Fruit fly (Drosophila melanogaster) whole organism, embryonic: ENCODE data around the gene mof.

Experiments
- Adf1 ChIP-seq: fragments of 200-800 bp; sonication (Bioruptor generic); IDR thresholded peaks from 2 replicates; pipeline ENCODE4 v1.3.6; 2022; ENCODE audit warnings: missing biosample characterization, missing genetic modification characterization
- BEAF-32 ChIP-seq: fragments of 200-800 bp; sonication (Bioruptor generic); optimal IDR thresholded peaks from 3 replicates; lab custom pipeline; 2017; ENCODE audit warnings: missing biosample characterization, missing genetic modification characterization, mild to moderate bottlenecking, moderate library complexity, missing genetic modification reagents
- Blimp-1 ChIP-seq: fragments of 200-800 bp; sonication (Bioruptor generic); optimal IDR thresholded peaks from 3 replicates; lab custom pipeline; 2018; ENCODE audit warnings: missing biosample characterization, missing genetic modification characterization, mild to moderate bottlenecking, moderate library complexity, missing genetic modification reagents
- BtbVII ChIP-seq: fragments of 200-800 bp; sonication (Bioruptor generic); optimal IDR thresholded peaks from 3 replicates; lab custom pipeline; 2017; ENCODE audit warnings: missing biosample characterization, mild to moderate bottlenecking, missing genetic modification characterization
- C15 ChIP-seq: fragments of 200-800 bp; sonication (Bioruptor generic); IDR thresholded peaks from 3 replicates; pipeline ENCODE4 v1.3.6; 2022; ENCODE audit warnings: missing biosample characterization, missing genetic modification characterization
- CG10267 ChIP-seq: fragments of 200-800 bp; sonication (Bioruptor generic); optimal IDR thresholded peaks from 2 replicates; lab custom pipeline; 2018; ENCODE audit warnings: missing biosample characterization, mild to moderate bottlenecking, missing genetic modification characterization, moderate library complexity
- CG10543 ChIP-seq: fragments of 200-800 bp; sonication (Bioruptor generic); optimal IDR thresholded peaks from 3 replicates; lab custom pipeline; 2017; ENCODE audit warnings: missing biosample characterization, mild to moderate bottlenecking, missing genetic modification characterization, moderate library complexity
- CG11696 ChIP-seq: fragments of 200-800 bp; sonication (Bioruptor generic); IDR thresholded peaks from 2 replicates; pipeline ENCODE4 v1.3.6; 2022; ENCODE audit warnings: missing biosample characterization, missing genetic modification characterization
- CG12236 ChIP-seq: fragments of 200-800 bp; sonication (Bioruptor generic); optimal IDR thresholded peaks from 2 replicates; lab custom pipeline; 2016; ENCODE audit warnings: missing biosample characterization, missing genetic modification characterization
- CG13123 ChIP-seq: fragments of 200-800 bp; sonication (Bioruptor generic); optimal IDR thresholded peaks from 2 replicates; lab custom pipeline; 2016; ENCODE audit warnings: missing biosample characterization, missing genetic modification characterization
- CG15269 ChIP-seq: fragments of 200-800 bp; sonication (Bioruptor generic); optimal IDR thresholded peaks from 2 replicates; lab custom pipeline; 2018; ENCODE audit warnings: missing biosample characterization, mild to moderate bottlenecking, missing genetic modification characterization, moderate library complexity
- CG15479 ChIP-seq: fragments of 200-800 bp; sonication (Bioruptor generic); optimal IDR thresholded peaks from 3 replicates; lab custom pipeline; 2019; ENCODE audit warnings: missing biosample characterization, mild to moderate bottlenecking, missing genetic modification characterization, moderate library complexity
- CG15601 ChIP-seq: fragments of 200-800 bp; sonication (Bioruptor generic); optimal IDR thresholded peaks from 3 replicates; lab custom pipeline; 2019; ENCODE audit warnings: missing biosample characterization, mild to moderate bottlenecking, missing genetic modification characterization, moderate library complexity
- CG15696 ChIP-seq: fragments of 200-800 bp; sonication (Bioruptor generic); optimal IDR thresholded peaks from 2 replicates; lab custom pipeline; 2019; ENCODE audit warnings: missing biosample characterization, mild to moderate bottlenecking, missing genetic modification characterization, moderate library complexity
- CG17359 ChIP-seq: fragments of 200-800 bp; sonication (Bioruptor generic); optimal IDR thresholded peaks from 3 replicates; lab custom pipeline; 2018; ENCODE audit warnings: missing biosample characterization, mild to moderate bottlenecking, missing genetic modification characterization, moderate library complexity
- CG3065 ChIP-seq: fragments of 200-800 bp; sonication (Bioruptor generic); optimal IDR thresholded peaks from 2 replicates; lab custom pipeline; 2016; ENCODE audit warnings: missing biosample characterization, missing genetic modification characterization
- CG33213 ChIP-seq: fragments of 200-800 bp; sonication (Bioruptor generic); optimal IDR thresholded peaks from 3 replicates; lab custom pipeline; 2016; ENCODE audit warnings: missing biosample characterization, missing genetic modification characterization
- CG6175 ChIP-seq: fragments of 200-800 bp; sonication (Bioruptor generic); IDR thresholded peaks from 3 replicates; pipeline ENCODE4 v1.3.6; 2022; ENCODE audit warnings: missing biosample characterization, missing genetic modification characterization
- CG6254 ChIP-seq: fragments of 200-800 bp; sonication (Bioruptor generic); optimal IDR thresholded peaks from 3 replicates; lab custom pipeline; 2017; ENCODE audit warnings: mild to moderate bottlenecking, missing biosample characterization, missing genetic modification reagents, missing genetic modification characterization
- CG6791 ChIP-seq: fragments of 200-800 bp; sonication (Bioruptor generic); IDR thresholded peaks from 3 replicates; pipeline ENCODE4 v1.3.6; 2022; ENCODE audit warnings: missing biosample characterization, missing genetic modification characterization; ENCODE audit not compliant: partially characterized antibody
- Dref ChIP-seq: fragments of 200-800 bp; sonication (Bioruptor generic); IDR thresholded peaks from 2 replicates; pipeline ENCODE4 v1.3.6; 2022; ENCODE audit warnings: missing biosample characterization, missing genetic modification characterization
- E2f2 ChIP-seq: fragments of 200-800 bp; sonication (Bioruptor generic); IDR thresholded peaks from 2 replicates; pipeline ENCODE4 v1.3.6; 2022; ENCODE audit warnings: missing biosample characterization, missing genetic modification characterization
- Eip74EF ChIP-seq, 2 experiments: fragments of 200-800 bp in 1 of 2; fragments of >200 bp in 1 of 2; sonication (Bioruptor generic) in 1 of 2; optimal IDR thresholded peaks; 2 replicates each; lab custom pipeline; 2017 to 2019; ENCODE audit warnings: missing biosample characterization in 2 of 2, missing genetic modification characterization in 2 of 2, mild to moderate bottlenecking in 1 of 2, moderate library complexity in 1 of 2
- Ets65A ChIP-seq: fragments of 200-800 bp; sonication (Bioruptor generic); peaks from one replicate; lab custom pipeline; 2016; ENCODE audit warnings: missing biosample characterization, missing genetic modification characterization
- Hr3 ChIP-seq: fragments of 200-800 bp; sonication (Bioruptor generic); optimal IDR thresholded peaks from 3 replicates; lab custom pipeline; 2016; ENCODE audit warnings: missing biosample characterization, missing genetic modification characterization
- Kr ChIP-seq: fragments of 200-800 bp; sonication (Bioruptor generic); optimal IDR thresholded peaks from 2 replicates; lab custom pipeline; 2017; ENCODE audit warnings: missing biosample characterization, mild to moderate bottlenecking, missing genetic modification characterization
- Lhr ChIP-seq: fragments of 200-800 bp; sonication (Bioruptor generic); optimal IDR thresholded peaks from 3 replicates; lab custom pipeline; 2017; ENCODE audit warnings: mild to moderate bottlenecking, missing biosample characterization, missing genetic modification reagents, missing genetic modification characterization
- Nf-YB ChIP-seq: fragments of 200-800 bp; sonication (Bioruptor generic); optimal IDR thresholded peaks from 3 replicates; lab custom pipeline; 2019; ENCODE audit warnings: missing biosample characterization, mild to moderate bottlenecking, missing genetic modification characterization, moderate library complexity
- Oli ChIP-seq: fragments of 200-800 bp; sonication (Bioruptor generic); optimal IDR thresholded peaks from 2 replicates; lab custom pipeline; 2018; ENCODE audit warnings: missing biosample characterization, mild to moderate bottlenecking, missing genetic modification characterization, moderate library complexity
- ase ChIP-seq: fragments of 200-800 bp; sonication (Bioruptor generic); IDR thresholded peaks from 3 replicates; pipeline ENCODE4 v1.3.6; 2022; ENCODE audit warnings: missing biosample characterization, missing genetic modification characterization
- bigmax ChIP-seq: fragments of 200-800 bp; sonication (Bioruptor generic); optimal IDR thresholded peaks from 2 replicates; lab custom pipeline; 2018; ENCODE audit warnings: missing biosample characterization, mild to moderate bottlenecking, missing genetic modification characterization
- caup ChIP-seq: fragments of 200-800 bp; sonication (Bioruptor generic); optimal IDR thresholded peaks from 3 replicates; lab custom pipeline; 2017; ENCODE audit warnings: missing biosample characterization, mild to moderate bottlenecking, missing genetic modification characterization, moderate library complexity; ENCODE audit not compliant: severe bottlenecking
- chinmo ChIP-seq: fragments of 200-800 bp; sonication (Bioruptor generic); IDR thresholded peaks from 4 replicates; pipeline ENCODE4 v1.3.6; 2022; ENCODE audit warnings: missing biosample characterization, missing genetic modification characterization; ENCODE audit not compliant: partially characterized antibody
- fd102C ChIP-seq: fragments of 200-800 bp; sonication (Bioruptor generic); optimal IDR thresholded peaks from 2 replicates; lab custom pipeline; 2018; ENCODE audit warnings: missing biosample characterization, mild to moderate bottlenecking, missing genetic modification characterization, moderate library complexity
- gfzf ChIP-seq: fragments of 200-800 bp; sonication (Bioruptor generic); optimal IDR thresholded peaks from 2 replicates; lab custom pipeline; 2016; ENCODE audit warnings: missing biosample characterization, mild to moderate bottlenecking, missing genetic modification characterization, moderate library complexity
- gro ChIP-seq: fragments of 200-800 bp; sonication (Bioruptor generic); optimal IDR thresholded peaks from 2 replicates; lab custom pipeline; 2016; ENCODE audit warnings: missing biosample characterization, missing genetic modification characterization
- insv ChIP-seq, 2 experiments: fragments of 200-800 bp; sonication (Bioruptor generic); optimal IDR thresholded peaks; 3 replicates each; lab custom pipeline; 2016 to 2018; ENCODE audit warnings: missing biosample characterization in 2 of 2, missing genetic modification characterization in 2 of 2
- jigr1 ChIP-seq: fragments of 200-800 bp; sonication (Bioruptor generic); IDR thresholded peaks from 3 replicates; pipeline ENCODE4 v1.3.6; 2022; ENCODE audit warnings: missing biosample characterization, missing genetic modification characterization
- kah ChIP-seq: fragments of 200-800 bp; sonication (Bioruptor generic); optimal IDR thresholded peaks from 2 replicates; lab custom pipeline; 2018; ENCODE audit warnings: missing biosample characterization, mild to moderate bottlenecking, missing genetic modification characterization
- pzg ChIP-seq: fragments of 200-800 bp; sonication (Bioruptor generic); optimal IDR thresholded peaks from 3 replicates; lab custom pipeline; 2018; ENCODE audit warnings: missing biosample characterization, mild to moderate bottlenecking, missing genetic modification characterization, moderate library complexity
- row ChIP-seq: fragments of 200-800 bp; sonication (Bioruptor generic); IDR thresholded peaks from 3 replicates; pipeline ENCODE4 v1.3.6; 2022; ENCODE audit warnings: missing biosample characterization, missing genetic modification characterization
- seq ChIP-seq: fragments of 200-800 bp; sonication (Bioruptor generic); IDR thresholded peaks from 2 replicates; pipeline ENCODE4 v1.3.6; 2022; ENCODE audit warnings: missing biosample characterization, missing genetic modification characterization
- trem ChIP-seq: fragments of 200-800 bp; optimal IDR thresholded peaks from 3 replicates; lab custom pipeline; 2019; ENCODE audit warnings: missing biosample characterization, mild to moderate bottlenecking, missing genetic modification characterization, moderate library complexity
- trh ChIP-seq: fragments of 200-800 bp; sonication (Bioruptor generic); optimal IDR thresholded peaks from 2 replicates; lab custom pipeline; 2016; ENCODE audit warnings: missing biosample characterization, missing genetic modification characterization
- vnd ChIP-seq: fragments of 200-800 bp; sonication (Bioruptor generic); IDR thresholded peaks from 3 replicates; pipeline ENCODE4 v1.3.6; 2022; ENCODE audit warnings: missing biosample characterization, missing genetic modification characterization; ENCODE audit not compliant: partially characterized antibody
- wdn ChIP-seq: fragments of 200-800 bp; sonication (Bioruptor generic); IDR thresholded peaks from 2 replicates; pipeline ENCODE4 v1.3.6; 2022; ENCODE audit warnings: missing biosample characterization, missing genetic modification characterization
- zen2 ChIP-seq: fragments of 200-800 bp; sonication (Bioruptor generic); IDR thresholded peaks from 3 replicates; pipeline ENCODE4 v1.3.6; 2022; ENCODE audit warnings: missing biosample characterization, missing genetic modification characterization; ENCODE audit not compliant: partially characterized antibody

Gene mof

dm6 chrX:5899241-5900145 is 22.8 kb upstream of the mof start (continued):
- TF ChIP-seq E2f2 (GFP tag; lab: Robert Waterston, UW) (no peak), CG11696 (no peak), fd102C (GFP tag; lab: Kevin White, UChicago) (no peak), BtbVII (GFP tag; lab: Kevin White, UChicago) (peak; percentile 51), Blimp-1 (GFP tag; lab: Kevin White, UChicago) (peak; percentile 27), CG33213 (peak; percentile 15), Ets65A (GFP tag; lab: Kevin White, UChicago) (no peak), Eip74EF (GFP tag; optimal IDR thresholded peaks at IDR 0.05; lab: Kevin White, UChicago) (no peak), gfzf (GFP tag; lab: Kevin White, UChicago) (no peak), C15 (GFP tag; lab: Robert Waterston, UW) (no peak), CG3065 (GFP tag; lab: Kevin White, UChicago) (no peak), Oli (tag; lab: Kevin White, UChicago) (no peak), CG12236 (no peak), zen2 (GFP tag; lab: Robert Waterston, UW) (no peak), BEAF-32 (GFP tag; lab: Kevin White, UChicago) (no peak), chinmo (GFP tag; lab: Robert Waterston, UW) (peak; percentile 80; the same call in 3 of the 4 replicates), CG13123 (GFP tag; lab: Kevin White, UChicago) (no peak), caup (GFP tag; lab: Kevin White, UChicago) (peak; percentile 14), CG10543 (peak; percentile 77), ase (no peak), CG6175 (GFP tag; lab: Robert Waterston, UW) (peak; percentile 77; the same call in 2 of the 3 replicates), CG15601 (tag; lab: Kevin White, UChicago) (peak; percentile 6), gro (GFP tag; lab: Kevin White, UChicago) (no peak), kah (GFP tag; lab: Kevin White, UChicago) (peak; percentile 59), Nf-YB (GFP tag; lab: Kevin White, UChicago) (peak; percentile 22), insv (GFP tag; optimal IDR thresholded peaks at IDR 0.05; lab: Kevin White, UChicago) (peak in 1 of 2 experiments; percentile 12), seq (no peak), Kr (GFP tag; lab: Kevin White, UChicago) (peak; percentile 36), pzg (GFP tag; lab: Kevin White, UChicago) (no peak), Dref (GFP tag; lab: Robert Waterston, UW) (no peak), Lhr (no peak), CG6791 (GFP tag; lab: Robert Waterston, UW) (no peak), CG10267 (tag; lab: Kevin White, UChicago) (no peak), jigr1 (no peak), trh (GFP tag; lab: Kevin White, UChicago) (no peak), CG15696 (tag; lab: Kevin White, UChicago) (peak; percentile 22), CG15269 (tag; lab: Kevin White, UChicago) (no peak), row (peak; percentile 28; the same call in 2 of the 3 replicates), vnd (GFP tag; lab: Robert Waterston, UW) (0 out of 3 replicates have a peak, but pooled peaks have one; percentile 37), CG15479 (GFP tag; lab: Kevin White, UChicago) (no peak), CG6254 (GFP tag; lab: Kevin White, UChicago) (no peak), trem (tag; lab: Kevin White, UChicago) (no peak), bigmax (GFP tag; lab: Kevin White, UChicago) (no peak), Adf1 (GFP tag; lab: Robert Waterston, UW) (peak; percentile 66), wdn (GFP tag; lab: Robert Waterston, UW) (no peak), Hr3 (no peak), CG17359 (tag; lab: Kevin White, UChicago) (peak; percentile 50)
